Worm (Caenorhabditis elegans): ENCODE data around the gene K09G1.2.

ce11 chrV:9546042-9546581, 44.3 kb upstream of the K09G1.2 start, which contains the start of gene C50F4.6:
- TF ChIP-seq tbx-11 (GFP tag; IDR thresholded peaks at IDR 0.05) (no peak), B0310.2 (tag; optimal IDR thresholded peaks at IDR 0.05) (no peak)

All from whole organism, early embryonic.